Worm (Caenorhabditis elegans) whole organism, L4/young adult: ENCODE measurements around the gene Y102E9.3.

Experiments used
- W03F9.2 ChIP-seq: fragments of 150-350 bp; optimal IDR thresholded peaks from 2 replicates; lab custom pipeline; 2014; ENCODE audit warnings: missing biosample characterization, missing genetic modification characterization
- dao-5 ChIP-seq: sonication (generic microtip); optimal IDR thresholded peaks from 2 replicates; lab custom pipeline; 2016; ENCODE audit warnings: missing genotype, missing genetic modification characterization, moderate library complexity, missing compliant biosample characterization
- him-1 ChIP-seq: sonication (generic microtip); optimal IDR thresholded peaks from 2 replicates; lab custom pipeline; 2016; ENCODE audit warnings: missing genotype, missing genetic modification reagents, missing genetic modification characterization, missing compliant biosample characterization

DNA sequence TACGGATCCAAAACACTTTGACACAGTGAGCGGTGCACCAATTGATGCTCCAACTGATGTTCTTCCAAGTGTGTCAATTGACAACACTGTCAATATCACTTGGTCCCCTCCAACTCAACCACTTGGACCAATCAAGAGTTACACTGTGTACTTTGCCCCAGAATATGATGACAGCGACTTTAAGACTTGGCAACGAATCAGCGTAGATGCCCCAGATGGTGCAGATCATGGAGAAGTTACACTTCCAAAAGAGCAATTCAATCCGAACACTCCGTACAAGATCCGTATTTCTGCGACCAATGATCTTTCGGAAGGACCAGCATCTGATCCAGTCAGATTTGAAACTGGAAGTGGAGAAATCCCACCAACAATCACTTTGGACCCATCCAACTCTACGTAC, 18.3 kb upstream of the Y102E9.3 start:
- no peak for TF ChIP-seq W03F9.2 (tag; lab: Kevin White, UChicago)
- TF ChIP-seq him-1 (tag; lab: Kevin White, UChicago), result no peak
- TF ChIP-seq dao-5 (tag; lab: Kevin White, UChicago), result no peak
